Worm (Caenorhabditis elegans) whole organism, L4/young adult: Measurements from ENCODE around the gene C18B12.4.

Source experiments
- dao-5 ChIP-seq: sonication (generic microtip); optimal IDR thresholded peaks from 2 replicates; lab custom pipeline; 2016; ENCODE audit warnings: missing genotype, missing genetic modification characterization, moderate library complexity, missing compliant biosample characterization
- him-1 ChIP-seq: sonication (generic microtip); optimal IDR thresholded peaks from 2 replicates; lab custom pipeline; 2016; ENCODE audit warnings: missing genotype, missing genetic modification reagents, missing genetic modification characterization, missing compliant biosample characterization

- no peak for TF ChIP-seq him-1
- no peak for TF ChIP-seq dao-5 (tag; lab: Kevin White, UChicago)
Observed at ce11 chrX:15070137-15070536, 29.7 kb upstream of the C18B12.4 start.
